Fruit fly (Drosophila melanogaster) whole organism, embryonic: ENCODE data around the gene CG11672.

Experiments
- CG11093 ChIP-seq: fragments of 200-800 bp; sonication (Bioruptor generic); IDR thresholded peaks from 3 replicates; pipeline ENCODE4 v1.3.6; 2022; ENCODE audit warnings: missing biosample characterization, missing genetic modification characterization
- CG12942 ChIP-seq: fragments of 200-800 bp; sonication (Bioruptor generic); optimal IDR thresholded peaks from 3 replicates; lab custom pipeline; 2016; ENCODE audit warnings: missing biosample characterization, missing genetic modification characterization
- CG14441 ChIP-seq: fragments of 200-800 bp; sonication (Bioruptor generic); IDR thresholded peaks from 2 replicates; pipeline ENCODE4 v1.3.6; 2022; ENCODE audit warnings: missing biosample characterization, missing genetic modification characterization
- CG14667 ChIP-seq: fragments of 200-800 bp; sonication (Bioruptor generic); IDR thresholded peaks from 2 replicates; pipeline ENCODE4 v1.3.6; 2022; ENCODE audit warnings: missing biosample characterization, missing genetic modification characterization
- CG14710 ChIP-seq: fragments of 200-800 bp; sonication (Bioruptor generic); optimal IDR thresholded peaks from 3 replicates; lab custom pipeline; 2019; ENCODE audit warnings: missing biosample characterization, mild to moderate bottlenecking, missing genetic modification characterization, moderate library complexity
- CG15479 ChIP-seq: fragments of 200-800 bp; sonication (Bioruptor generic); optimal IDR thresholded peaks from 3 replicates; lab custom pipeline; 2019; ENCODE audit warnings: missing biosample characterization, mild to moderate bottlenecking, missing genetic modification characterization, moderate library complexity
- CG17802 ChIP-seq: fragments of 200-800 bp; sonication (Bioruptor generic); optimal IDR thresholded peaks from 2 replicates; lab custom pipeline; 2018; ENCODE audit warnings: missing biosample characterization, mild to moderate bottlenecking, missing genetic modification characterization, moderate library complexity
- CG17912 ChIP-seq: fragments of 200-800 bp; sonication (Bioruptor generic); optimal IDR thresholded peaks from 2 replicates; lab custom pipeline; 2018; ENCODE audit warnings: missing biosample characterization, mild to moderate bottlenecking, missing genetic modification characterization
- CG18619 ChIP-seq: fragments of 200-800 bp; sonication (Bioruptor generic); optimal IDR thresholded peaks from 3 replicates; lab custom pipeline; 2017; ENCODE audit warnings: missing biosample characterization, mild to moderate bottlenecking, missing genetic modification characterization
- CG2116 ChIP-seq: fragments of 200-800 bp; sonication (Bioruptor generic); optimal IDR thresholded peaks from 3 replicates; lab custom pipeline; 2018; ENCODE audit warnings: missing biosample characterization, mild to moderate bottlenecking, missing genetic modification characterization
- CG3163 ChIP-seq: fragments of 200-800 bp; sonication (Bioruptor generic); optimal IDR thresholded peaks from 3 replicates; lab custom pipeline; 2016; ENCODE audit warnings: missing biosample characterization, missing genetic modification characterization
- CG34376 ChIP-seq: fragments of 200-800 bp; sonication (Bioruptor generic); optimal IDR thresholded peaks from 2 replicates; lab custom pipeline; 2018; ENCODE audit warnings: missing biosample characterization, mild to moderate bottlenecking, missing genetic modification characterization
- CG3726 ChIP-seq: fragments of 200-800 bp; sonication (Bioruptor generic); IDR thresholded peaks from 3 replicates; pipeline ENCODE4, ENCODE4 v1.3.6; 2022; ENCODE audit warnings: missing biosample characterization, missing genetic modification characterization
- CG7556 ChIP-seq: fragments of 200-800 bp; sonication (Bioruptor generic); optimal IDR thresholded peaks from 2 replicates; lab custom pipeline; 2017; ENCODE audit warnings: missing biosample characterization, mild to moderate bottlenecking, missing genetic modification characterization
- CG7745 ChIP-seq: fragments of 200-800 bp; sonication (Bioruptor generic); optimal IDR thresholded peaks from 2 replicates; lab custom pipeline; 2018; ENCODE audit warnings: missing biosample characterization, mild to moderate bottlenecking, missing genetic modification characterization, moderate library complexity
- CG8089 ChIP-seq: fragments of 200-800 bp; sonication (Bioruptor generic); optimal IDR thresholded peaks from 3 replicates; lab custom pipeline; 2016; ENCODE audit warnings: missing biosample characterization, missing genetic modification characterization
- CG8765 ChIP-seq: fragments of 200-800 bp; sonication (Bioruptor generic); IDR thresholded peaks from 2 replicates; pipeline ENCODE4 v1.3.6; 2022; ENCODE audit warnings: missing biosample characterization, missing genetic modification characterization
- CG9437 ChIP-seq: fragments of 200-800 bp; sonication (Bioruptor generic); optimal IDR thresholded peaks from 2 replicates; lab custom pipeline; 2018; ENCODE audit warnings: missing biosample characterization, mild to moderate bottlenecking, missing genetic modification characterization
- Chrac-16 ChIP-seq: fragments of 200-800 bp; sonication (Bioruptor generic); optimal IDR thresholded peaks from 3 replicates; lab custom pipeline; 2016; ENCODE audit warnings: missing biosample characterization, missing genetic modification characterization
- CkIIα-i1 ChIP-seq: fragments of 200-800 bp; sonication (Bioruptor generic); IDR thresholded peaks from 2 replicates; pipeline ENCODE4 v1.3.6; 2022; ENCODE audit warnings: missing biosample characterization, missing genetic modification characterization
- Fer2 ChIP-seq: fragments of 200-800 bp; sonication (Bioruptor generic); optimal IDR thresholded peaks from 2 replicates; lab custom pipeline; 2018; ENCODE audit warnings: missing biosample characterization, mild to moderate bottlenecking, missing genetic modification characterization, moderate library complexity
- HLH3B ChIP-seq: fragments of 200-800 bp; sonication (Bioruptor generic); IDR thresholded peaks from 2 replicates; pipeline ENCODE4 v1.3.6; 2022; ENCODE audit warnings: missing biosample characterization, missing genetic modification characterization
- HLH54F ChIP-seq: fragments of 200-800 bp; sonication (Bioruptor generic); optimal IDR thresholded peaks from 3 replicates; lab custom pipeline; 2016; ENCODE audit warnings: missing biosample characterization, missing genetic modification characterization
- Hr3 ChIP-seq: fragments of 200-800 bp; sonication (Bioruptor generic); optimal IDR thresholded peaks from 3 replicates; lab custom pipeline; 2016; ENCODE audit warnings: missing biosample characterization, missing genetic modification characterization
- Jarid2 ChIP-seq: fragments of 200-800 bp; sonication (Bioruptor generic); optimal IDR thresholded peaks from 3 replicates; lab custom pipeline; 2017; ENCODE audit warnings: mild to moderate bottlenecking, missing biosample characterization, missing genetic modification reagents, missing genetic modification characterization
- Lhr ChIP-seq: fragments of 200-800 bp; sonication (Bioruptor generic); optimal IDR thresholded peaks from 3 replicates; lab custom pipeline; 2017; ENCODE audit warnings: mild to moderate bottlenecking, missing biosample characterization, missing genetic modification reagents, missing genetic modification characterization
- Six4 ChIP-seq: fragments of 200-800 bp; sonication (Bioruptor generic); optimal IDR thresholded peaks from 2 replicates; lab custom pipeline; 2016; ENCODE audit warnings: missing biosample characterization, missing genetic modification characterization
- aop ChIP-seq: fragments of 200-800 bp; sonication (Bioruptor generic); IDR thresholded peaks from 2 replicates; pipeline ENCODE4 v1.3.6; 2022; ENCODE audit warnings: missing biosample characterization, missing genetic modification characterization
- bcd ChIP-seq: fragments of 200-800 bp; sonication (Bioruptor generic); optimal IDR thresholded peaks from 2 replicates; lab custom pipeline; 2017; ENCODE audit warnings: missing biosample characterization, mild to moderate bottlenecking, missing genetic modification characterization
- bowl ChIP-seq: fragments of 200-800 bp; sonication (Bioruptor generic); IDR thresholded peaks from 2 replicates; pipeline ENCODE4 v1.3.6; 2022; ENCODE audit warnings: missing biosample characterization, missing genetic modification characterization
- br ChIP-seq: fragments of >200 bp; optimal IDR thresholded peaks from 2 replicates; lab custom pipeline; 2017
- cwo ChIP-seq: fragments of 200-800 bp; sonication (Bioruptor generic); optimal IDR thresholded peaks from 3 replicates; lab custom pipeline; 2017; ENCODE audit warnings: missing biosample characterization, missing genetic modification characterization, mild to moderate bottlenecking, moderate library complexity, missing genetic modification reagents
- eyg ChIP-seq: fragments of 200-800 bp; sonication (Bioruptor generic); optimal IDR thresholded peaks from 3 replicates; lab custom pipeline; 2016; ENCODE audit warnings: missing biosample characterization, missing genetic modification characterization
- gfzf ChIP-seq: fragments of 200-800 bp; sonication (Bioruptor generic); optimal IDR thresholded peaks from 2 replicates; lab custom pipeline; 2016; ENCODE audit warnings: missing biosample characterization, mild to moderate bottlenecking, missing genetic modification characterization, moderate library complexity
- grn ChIP-seq: fragments of 200-800 bp; sonication (Bioruptor generic); optimal IDR thresholded peaks from 3 replicates; lab custom pipeline; 2017; ENCODE audit warnings: missing biosample characterization, missing genetic modification characterization
- hkb ChIP-seq, 2 experiments: fragments of 200-800 bp in 1 of 2; fragments of >200 bp in 1 of 2; sonication (Bioruptor generic) in 1 of 2; IDR thresholded peaks in 1 of 2; optimal IDR thresholded peaks in 1 of 2; 2 replicates each; pipeline versions ENCODE4 v1.3.6 to Lab custom; 2017 to 2022; ENCODE audit warnings: missing biosample characterization in 1 of 2, missing genetic modification characterization in 1 of 2
- inv ChIP-seq: fragments of 200-800 bp; sonication (Bioruptor generic); IDR thresholded peaks from 2 replicates; pipeline ENCODE4 v1.3.6; 2022; ENCODE audit warnings: missing biosample characterization, missing genetic modification characterization; ENCODE audit not compliant: partially characterized antibody
- kah ChIP-seq: fragments of 200-800 bp; sonication (Bioruptor generic); optimal IDR thresholded peaks from 2 replicates; lab custom pipeline; 2018; ENCODE audit warnings: missing biosample characterization, mild to moderate bottlenecking, missing genetic modification characterization
- kni ChIP-seq: fragments of 200-800 bp; sonication (Bioruptor generic); optimal IDR thresholded peaks from 3 replicates; lab custom pipeline; 2017; ENCODE audit warnings: mild to moderate bottlenecking, missing biosample characterization, missing genetic modification reagents, missing genetic modification characterization
- mld ChIP-seq: fragments of 200-800 bp; sonication (Bioruptor generic); IDR thresholded peaks from 3 replicates; pipeline ENCODE4 v1.3.6; 2022; ENCODE audit warnings: missing biosample characterization, missing genetic modification characterization; ENCODE audit not compliant: partially characterized antibody
- nerfin-1 ChIP-seq: fragments of 200-800 bp; sonication (Bioruptor generic); optimal IDR thresholded peaks from 3 replicates; lab custom pipeline; 2019; ENCODE audit warnings: missing biosample characterization, mild to moderate bottlenecking, missing genetic modification characterization, moderate library complexity
- nmo ChIP-seq: fragments of 200-800 bp; sonication (Bioruptor generic); optimal IDR thresholded peaks from 2 replicates; lab custom pipeline; 2018; ENCODE audit warnings: missing biosample characterization, mild to moderate bottlenecking, missing genetic modification characterization, moderate library complexity
- pfk ChIP-seq: fragments of 200-800 bp; sonication (Bioruptor generic); optimal IDR thresholded peaks from 2 replicates; lab custom pipeline; 2018; ENCODE audit warnings: missing biosample characterization, mild to moderate bottlenecking, missing genetic modification characterization, moderate library complexity
- row ChIP-seq: fragments of 200-800 bp; sonication (Bioruptor generic); IDR thresholded peaks from 3 replicates; pipeline ENCODE4 v1.3.6; 2022; ENCODE audit warnings: missing biosample characterization, missing genetic modification characterization
- sd ChIP-seq: fragments of 200-800 bp; sonication (Bioruptor generic); optimal IDR thresholded peaks from 3 replicates; lab custom pipeline; 2018; ENCODE audit warnings: missing biosample characterization, mild to moderate bottlenecking, missing genetic modification characterization, moderate library complexity
- stwl ChIP-seq: fragments of 200-800 bp; sonication (Bioruptor generic); optimal IDR thresholded peaks from 3 replicates; lab custom pipeline; 2018; ENCODE audit warnings: missing biosample characterization, mild to moderate bottlenecking, missing genetic modification characterization, moderate library complexity
- ttk ChIP-seq: fragments of 200-800 bp; sonication (Bioruptor generic); IDR thresholded peaks from 2 replicates; pipeline ENCODE4 v2.1.2; 2022; ENCODE audit warnings: missing biosample characterization, missing genetic modification characterization
- yki ChIP-seq: fragments of >200 bp; optimal IDR thresholded peaks from 3 replicates; lab custom pipeline; 2018
- zfh2 ChIP-seq: fragments of 200-800 bp; sonication (Bioruptor generic); optimal IDR thresholded peaks from 2 replicates; lab custom pipeline; 2016; ENCODE audit warnings: missing biosample characterization, missing genetic modification characterization

Gene CG11672

dm6 chr3R:8333768-8334470 lies 43.5 kb upstream of the CG11672 start, which contains the start of gene Poxm (continued):
- TF ChIP-seq nerfin-1 (tag; lab: Kevin White, UChicago) (peak; percentile 90), CG11093 (GFP tag; lab: Robert Waterston, UW) (peak; percentile 92), Jarid2 (peak; percentile 56), kni (GFP tag; lab: Kevin White, UChicago) (peak; percentile 52), Chrac-16 (peak; percentile 87), bowl (GFP tag; lab: Robert Waterston, UW) (no peak), CG17802 (tag; lab: Kevin White, UChicago) (peak; percentile 64), CG15479 (GFP tag; lab: Kevin White, UChicago) (no peak), CG3163 (GFP tag; lab: Kevin White, UChicago) (no peak), cwo (peak; percentile 74), CG17912 (GFP tag; lab: Kevin White, UChicago) (no peak), hkb (optimal IDR thresholded peaks at IDR 0.05; lab: Kevin White, UChicago) (no peak), hkb (GFP tag; IDR thresholded peaks at IDR 0.05; lab: Robert Waterston, UW) (peak; percentile 83), CkIIα-i1 (GFP tag; lab: Robert Waterston, UW) (no peak; the same call in 1 of the 2 replicates), inv (GFP tag; lab: Robert Waterston, UW) (peak; percentile 41; the same call in 1 of the 2 replicates), gfzf (GFP tag; lab: Kevin White, UChicago) (no peak), CG14710 (tag; lab: Kevin White, UChicago) (peak; percentile 95), CG34376 (GFP tag; lab: Kevin White, UChicago) (peak; percentile 18), mld (GFP tag; lab: Robert Waterston, UW) (0 out of 3 replicates have a peak, but pooled peaks have one; percentile 49), pfk (no peak), aop (GFP tag; lab: Robert Waterston, UW) (no peak), bcd (GFP tag; lab: Kevin White, UChicago) (peak; percentile 93), Six4 (peak; percentile 88), HLH54F (GFP tag; lab: Kevin White, UChicago) (peak; percentile 41), stwl (tag; lab: Kevin White, UChicago) (no peak), CG8089 (GFP tag; lab: Kevin White, UChicago) (peak; percentile 32), CG2116 (peak; percentile 40), CG3726 (GFP tag; lab: Robert Waterston, UW) (peak; percentile 75; the same call in 2 of the 3 replicates), kah (GFP tag; lab: Kevin White, UChicago) (peak; percentile 77), CG14441 (GFP tag; lab: Robert Waterston, UW) (peak; percentile 86), CG9437 (GFP tag; lab: Kevin White, UChicago) (peak; percentile 86), nmo (GFP tag; lab: Kevin White, UChicago) (peak; percentile 98), eyg (GFP tag; lab: Kevin White, UChicago) (peak; percentile 14), Fer2 (peak; percentile 75), CG7745 (tag; lab: Kevin White, UChicago) (no peak), row (peak; percentile 92), CG12942 (GFP tag; lab: Kevin White, UChicago) (peak; percentile 77), Hr3 (GFP tag; lab: Kevin White, UChicago) (peak; percentile 94), Lhr (GFP tag; lab: Kevin White, UChicago) (peak; percentile 69), ttk (GFP tag; lab: Robert Waterston, UW) (peak; percentile 80), CG14667 (peak; percentile 90; the same call in 1 of the 2 replicates), CG7556 (GFP tag; lab: Kevin White, UChicago) (peak; percentile 93), CG18619 (peak; percentile 88), CG8765 (GFP tag; lab: Robert Waterston, UW) (peak; percentile 82), br (lab: Kevin White, UChicago) (no peak), sd (tag; lab: Kevin White, UChicago) (peak; percentile 82), yki (lab: Kevin White, UChicago) (peak; percentile 49), grn (no peak), HLH3B (GFP tag; lab: Robert Waterston, UW) (peak; percentile 82), zfh2 (GFP tag; lab: Kevin White, UChicago) (peak; percentile 43)
